Worm (Caenorhabditis elegans) whole organism, L4 larva: Measurements from ENCODE around the gene col-74.

Experiments used
- F44E2.7 ChIP-seq: fragments of 200-800 bp; sonication (Bioruptor generic); IDR thresholded peaks from 2 replicates; pipeline ENCODE4 v2.1.2; 2022; ENCODE audit warnings: missing genetic modification characterization, missing compliant biosample characterization
- R02D3.7 ChIP-seq: fragments of 150-350 bp; sonication (generic microtip); optimal IDR thresholded peaks from 3 replicates; lab custom pipeline; 2014; ENCODE audit warnings: missing biosample characterization, missing genetic modification characterization
- Y105C5A.15 ChIP-seq: fragments of 200-800 bp; sonication (Bioruptor generic); IDR thresholded peaks from 2 replicates; pipeline ENCODE4 v1.3.6; 2022; ENCODE audit warnings: missing genetic modification characterization, missing compliant biosample characterization
- Y75B8A.6 ChIP-seq: fragments of 200-800 bp; sonication (Bioruptor generic); IDR thresholded peaks from 2 replicates; pipeline ENCODE4 v1.3.6; 2022; ENCODE audit warnings: missing genetic modification reagents, missing genetic modification characterization, missing compliant biosample characterization
- ceh-20 ChIP-seq: fragments of 200-800 bp; sonication (Bioruptor generic); IDR thresholded peaks from 2 replicates; pipeline ENCODE4 v1.3.6; 2022; ENCODE audit warnings: missing genetic modification reagents, missing genetic modification characterization, missing compliant biosample characterization
- ceh-62 ChIP-seq: sonication (generic microtip); optimal IDR thresholded peaks from 2 replicates; lab custom pipeline; 2017; ENCODE audit warnings: missing biosample characterization, missing genetic modification characterization
- daf-19 ChIP-seq: fragments of 200-800 bp; sonication (Bioruptor generic); conservative IDR thresholded peaks from 2 replicates; pipeline ENCODE4 v1.3.6; 2022; ENCODE audit warnings: missing genetic modification characterization, missing compliant biosample characterization
- dve-1 ChIP-seq: sonication (generic microtip); optimal IDR thresholded peaks from 2 replicates; lab custom pipeline; 2017; ENCODE audit warnings: antibody characterized with exemption, mild to moderate bottlenecking, missing genetic modification characterization, missing compliant biosample characterization; ENCODE audit not compliant: insufficient read depth
- egl-27 ChIP-seq: sonication (generic microtip); optimal IDR thresholded peaks from 3 replicates; lab custom pipeline; 2017; ENCODE audit warnings: missing biosample characterization, missing genetic modification reagents, missing genetic modification characterization
- fos-1 ChIP-seq: fragments of 150-350 bp; optimal IDR thresholded peaks from 2 replicates; lab custom pipeline; 2014; ENCODE audit warnings: missing biosample characterization, missing genetic modification characterization
- lim-7 ChIP-seq: fragments of 200-800 bp; sonication (Bioruptor generic); IDR thresholded peaks from 2 replicates; pipeline ENCODE4 v1.3.6; 2022; ENCODE audit warnings: missing genetic modification characterization, missing compliant biosample characterization
- lin-1 ChIP-seq: fragments of 200-800 bp; sonication (Bioruptor generic); IDR thresholded peaks from 2 replicates; pipeline ENCODE4 v1.3.6; 2022; ENCODE audit warnings: missing genetic modification reagents, missing genetic modification characterization, missing compliant biosample characterization
- lin-13 ChIP-seq: fragments of 150-350 bp; optimal IDR thresholded peaks from 2 replicates; lab custom pipeline; 2014; ENCODE audit warnings: missing biosample characterization, missing genetic modification reagents, missing genetic modification characterization
- lin-38 ChIP-seq: fragments of 200-800 bp; sonication (Bioruptor generic); IDR thresholded peaks from 2 replicates; pipeline ENCODE4 v1.3.6; 2022; ENCODE audit warnings: missing genetic modification reagents, missing genetic modification characterization, missing compliant biosample characterization
- lsy-2 ChIP-seq, 2 experiments: fragments of 150-350 bp in 1 of 2; sonication (generic microtip) in 1 of 2; optimal IDR thresholded peaks; 2 replicates each; lab custom pipeline; 2014 to 2017; ENCODE audit warnings: missing biosample characterization in 2 of 2, missing genetic modification characterization in 2 of 2
- madf-9 ChIP-seq: fragments of 200-800 bp; sonication (Bioruptor generic); conservative IDR thresholded peaks from 2 replicates; pipeline ENCODE4 v1.3.6; 2022; ENCODE audit warnings: missing genetic modification reagents, missing genetic modification characterization, missing compliant biosample characterization
- nhr-10 ChIP-seq: fragments of 150-350 bp; optimal IDR thresholded peaks from 2 replicates; lab custom pipeline; 2014; ENCODE audit warnings: missing biosample characterization, missing genetic modification characterization
- nhr-102 ChIP-seq: sonication (generic microtip); optimal IDR thresholded peaks from 2 replicates; lab custom pipeline; 2016; ENCODE audit warnings: mild to moderate bottlenecking, missing genetic modification characterization, moderate library complexity, missing compliant biosample characterization
- nhr-25 ChIP-seq: sonication (generic microtip); optimal IDR thresholded peaks from 2 replicates; lab custom pipeline; 2017; ENCODE audit warnings: missing genetic modification characterization, mild to moderate bottlenecking, missing compliant biosample characterization, antibody characterized with exemption, moderate library complexity, borderline replicate concordance; ENCODE audit not compliant: insufficient read depth
- nhr-28 ChIP-seq: fragments of 150-350 bp; optimal IDR thresholded peaks from 2 replicates; lab custom pipeline; 2014; ENCODE audit warnings: missing biosample characterization, missing genetic modification characterization
- nhr-48 ChIP-seq: sonication (generic microtip); optimal IDR thresholded peaks from 2 replicates; lab custom pipeline; 2016; ENCODE audit warnings: mild to moderate bottlenecking, missing genetic modification characterization, missing compliant biosample characterization
- pha-4 ChIP-seq, 2 experiments: fragments of 150-350 bp in 1 of 2; fragments of 200-800 bp in 1 of 2; sonication (Bioruptor generic) in 1 of 2; IDR thresholded peaks in 1 of 2; optimal IDR thresholded peaks in 1 of 2; 2 replicates each; pipeline versions ENCODE4 v1.3.6 to Lab custom; 2014 to 2022; ENCODE audit warnings: missing genetic modification characterization in 2 of 2, missing genetic modification reagents in 2 of 2, missing biosample characterization in 1 of 2, missing compliant biosample characterization in 1 of 2
- php-3 ChIP-seq: fragments of 200-800 bp; sonication (Bioruptor generic); IDR thresholded peaks from 2 replicates; pipeline ENCODE4 v1.3.6; 2022; ENCODE audit warnings: missing genetic modification reagents, missing genetic modification characterization, missing compliant biosample characterization
- pqm-1 ChIP-seq: sonication (generic microtip); optimal IDR thresholded peaks from 2 replicates; lab custom pipeline; 2017; ENCODE audit warnings: missing biosample characterization, missing genetic modification characterization
- rbr-2 ChIP-seq: sonication (generic microtip); optimal IDR thresholded peaks from 2 replicates; lab custom pipeline; 2016; ENCODE audit warnings: missing genotype, missing genetic modification characterization, missing compliant biosample characterization
- saeg-2 ChIP-seq: fragments of 200-800 bp; sonication (Bioruptor generic); IDR thresholded peaks from 2 replicates; pipeline ENCODE4 v1.3.6; 2022; ENCODE audit warnings: missing genetic modification reagents, missing genetic modification characterization, missing compliant biosample characterization
- sdz-12 ChIP-seq: fragments of 200-800 bp; sonication (Bioruptor generic); optimal IDR thresholded peaks from 2 replicates; lab custom pipeline; 2018; ENCODE audit warnings: mild to moderate bottlenecking, missing genetic modification characterization, missing compliant biosample characterization
- set-16 ChIP-seq: fragments of 200-800 bp; sonication (Bioruptor generic); IDR thresholded peaks from 2 replicates; pipeline ENCODE4 v1.3.6; 2022; ENCODE audit warnings: missing genetic modification reagents, missing genetic modification characterization, missing compliant biosample characterization
- snpc-1.2 ChIP-seq: fragments of 200-800 bp; sonication (Bioruptor generic); IDR thresholded peaks from 2 replicates; pipeline ENCODE4 v1.3.6; 2022; ENCODE audit warnings: missing genetic modification reagents, missing genetic modification characterization, missing compliant biosample characterization
- spr-1 ChIP-seq: sonication (generic microtip); optimal IDR thresholded peaks from 2 replicates; lab custom pipeline; 2016; ENCODE audit warnings: mild to moderate bottlenecking, missing genetic modification characterization, missing compliant biosample characterization
- tra-1 ChIP-seq: fragments of 200-800 bp; sonication (Bioruptor generic); IDR thresholded peaks from 2 replicates; pipeline ENCODE4 v1.3.6; 2022; ENCODE audit warnings: missing genetic modification reagents, missing genetic modification characterization, missing compliant biosample characterization
- unc-62 ChIP-seq, 3 experiments: fragments of 150-350 bp in 1 of 3; sonication (generic microtip); optimal IDR thresholded peaks in 2 of 3; peaks in 1 of 3; 1 replicate in 1 of 3; 2 replicates in 2 of 3; lab custom pipeline; 2014 to 2017; ENCODE audit warnings: missing biosample characterization in 3 of 3, missing genetic modification characterization in 3 of 3, missing genetic modification reagents in 3 of 3, missing genotype in 1 of 3
- zip-11 ChIP-seq: fragments of 200-800 bp; sonication (Bioruptor generic); IDR thresholded peaks from 2 replicates; pipeline ENCODE4 v1.3.6; 2022; ENCODE audit warnings: missing genetic modification characterization, missing compliant biosample characterization
- zip-2 ChIP-seq: fragments of 150-350 bp; optimal IDR thresholded peaks from 2 replicates; lab custom pipeline; 2014; ENCODE audit warnings: missing biosample characterization, missing genetic modification characterization

col-74 gene

DNA sequence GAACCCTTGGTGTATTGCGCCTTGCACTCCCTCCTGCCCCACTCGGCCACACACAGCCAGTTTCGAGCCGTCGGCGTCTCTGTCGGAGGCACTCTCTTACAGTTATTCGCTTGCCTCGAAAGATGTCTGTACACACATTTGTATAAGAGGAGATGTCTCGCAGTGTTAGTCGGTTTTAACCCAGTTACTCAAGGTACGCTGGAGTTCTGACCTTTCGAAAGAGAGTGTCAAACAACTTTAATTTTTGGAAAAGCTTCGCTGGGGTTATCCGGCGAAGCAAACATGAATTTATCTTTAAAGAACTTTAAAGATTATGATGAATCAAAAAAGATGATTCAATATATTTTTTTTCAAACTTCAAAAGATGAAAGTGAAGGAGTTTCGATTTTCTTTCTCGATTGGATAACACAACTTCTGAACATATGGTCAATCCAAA is 14.5 kb downstream of the col-74 start (continued):
- TF ChIP-seq spr-1 (peak; percentile 97), snpc-1.2 (GFP tag; lab: Robert Waterston, UW) (peak; percentile 94), tra-1 (peak; percentile 98), rbr-2 (peak; percentile 99), lin-1 (peak; percentile 95), R02D3.7 (peak; percentile 58), zip-11 (GFP tag; lab: Robert Waterston, UW) (0 out of 2 replicates have a peak, but pooled peaks have one; percentile 52), pha-4 (GFP tag; IDR thresholded peaks at IDR 0.05; lab: Robert Waterston, UW) (peak; percentile 99), pha-4 (tag; optimal IDR thresholded peaks at IDR 0.05; lab: Kevin White, UChicago) (peak; percentile 27), lin-38 (GFP tag; lab: Robert Waterston, UW) (peak; percentile 95), nhr-10 (tag; lab: Kevin White, UChicago) (peak; percentile 93), Y75B8A.6 (GFP tag; lab: Robert Waterston, UW) (peak; percentile 78), ceh-20 (GFP tag; lab: Robert Waterston, UW) (peak; percentile 99), php-3 (GFP tag; lab: Robert Waterston, UW) (peak; percentile 92), sdz-12 (GFP tag; lab: Kevin White, UChicago) (peak; percentile 82), nhr-102 (tag; lab: Kevin White, UChicago) (peak; percentile 98), F44E2.7 (GFP tag; lab: Robert Waterston, UW) (peak; percentile 78), set-16 (GFP tag; lab: Robert Waterston, UW) (peak; percentile 83), lin-13 (GFP tag; lab: Kevin White, UChicago) (peak; percentile 98), fos-1 (tag; lab: Kevin White, UChicago) (peak; percentile 97), madf-9 (GFP tag; lab: Robert Waterston, UW) (peak; percentile 98), Y105C5A.15 (peak; percentile 74; the same call in 1 of the 2 replicates), lim-7 (GFP tag; lab: Robert Waterston, UW) (peak; percentile 76), saeg-2 (GFP tag; lab: Robert Waterston, UW) (peak; percentile 99)

DNA sequence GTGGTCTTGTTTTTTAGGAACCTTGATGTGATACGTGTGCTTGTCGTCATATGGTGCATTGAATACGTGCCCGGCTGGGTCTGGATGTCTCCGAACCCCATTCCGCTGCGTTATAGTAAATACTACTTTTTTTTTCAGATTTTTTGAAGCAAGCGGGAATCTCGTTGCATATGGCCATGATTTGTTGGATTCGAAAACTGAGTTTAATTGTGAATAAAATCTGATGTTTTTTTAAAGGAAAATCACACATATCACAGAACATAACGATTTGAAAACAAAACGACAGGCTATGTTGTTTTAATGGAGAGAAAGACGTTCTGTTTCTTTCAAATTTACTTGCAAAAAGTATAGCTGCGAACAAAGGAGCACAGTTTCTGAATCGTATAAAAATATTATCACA is 15.3 kb downstream of the col-74 start, which contains the start of the genes ZK1248.17 and H41C03.3:
TSS of gene ZK1248.17 (minus strand) at position 101 of the 400 bp plus-strand sequence.
TSS of gene H41C03.3 (plus strand) at position 337 of the 400 bp plus-strand sequence.
- TF ChIP-seq ceh-62 (no peak), nhr-102 (tag; lab: Kevin White, UChicago) (no peak), fos-1 (tag; lab: Kevin White, UChicago) (no peak), pha-4 (GFP tag; IDR thresholded peaks at IDR 0.05; lab: Robert Waterston, UW) (no peak), pha-4 (tag; optimal IDR thresholded peaks at IDR 0.05; lab: Kevin White, UChicago) (no peak), nhr-25 (no peak)
- TF ChIP-seq, all 104 proteins: peak for 0

DNA sequence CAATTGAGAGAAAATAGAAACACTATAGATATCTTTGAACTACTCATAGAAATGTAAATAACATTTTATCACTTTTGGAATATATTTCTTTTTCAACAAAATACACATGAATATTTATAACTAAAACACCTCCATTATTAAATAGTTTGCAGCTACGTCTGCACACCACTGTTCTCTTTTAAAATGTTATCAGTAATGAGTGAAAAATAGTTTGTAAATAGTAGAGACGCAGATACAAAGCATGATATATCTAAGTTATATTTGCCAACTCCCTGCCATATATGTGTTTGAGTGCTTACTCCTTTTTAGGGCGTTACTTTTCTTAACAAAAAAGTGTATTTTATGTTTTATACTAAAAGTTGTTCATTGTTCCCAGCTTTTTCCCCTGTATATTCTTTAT is 16.0 kb downstream of the col-74 start:
- TF ChIP-seq nhr-48 (tag; lab: Kevin White, UChicago) (no peak), dve-1 (tag; lab: Kevin White, UChicago) (peak; percentile 34), lin-1 (no peak), pqm-1 (tag; lab: Kevin White, UChicago) (peak; percentile 12), zip-2 (tag; lab: Kevin White, UChicago) (no peak), nhr-28 (tag; lab: Kevin White, UChicago) (peak; percentile 72), egl-27 (tag; lab: Kevin White, UChicago) (no peak), daf-19 (GFP tag; lab: Robert Waterston, UW) (no peak)

DNA sequence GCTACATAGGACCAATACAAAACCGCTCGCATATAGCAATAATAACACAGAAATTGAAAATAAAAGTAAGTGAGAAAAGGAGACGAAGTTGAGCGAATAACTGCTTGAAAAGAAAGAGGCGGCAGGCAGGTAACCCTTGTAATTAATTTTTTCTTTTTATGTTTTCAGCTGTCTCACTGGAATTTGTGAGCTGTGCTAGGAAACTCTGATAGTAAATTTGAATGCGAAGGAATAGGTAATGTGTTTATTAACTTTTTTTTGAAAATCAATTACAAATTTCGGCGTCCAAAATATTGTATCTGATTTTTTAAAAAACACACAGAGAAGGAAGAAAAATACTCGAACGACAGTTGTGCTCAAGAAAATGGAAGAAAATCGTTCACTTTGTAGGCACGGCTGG is 21.8 kb downstream of the col-74 start, which contains the start of gene H41C03.2:
TSS of gene H41C03.2 (minus strand) at position 101 of the 400 bp plus-strand sequence.
- peak in 1 of 2 experiments; percentile 75 for TF ChIP-seq unc-62 (GFP tag; optimal IDR thresholded peaks at IDR 0.05 in 1 of 2; lab: Kevin White, UChicago)
- TF ChIP-seq unc-62 (tag; optimal IDR thresholded peaks at IDR 0.05; lab: Kevin White, UChicago) = no peak
- TF ChIP-seq lsy-2 (tag; optimal IDR thresholded peaks at IDR 0.05; lab: Kevin White, UChicago) = no peak
